Worm (Caenorhabditis elegans) whole organism, L2 larva: ENCODE data around the gene idh-2.

Source experiments
- elt-3 ChIP-seq: sonication (generic microtip); optimal IDR thresholded peaks from 2 replicates; lab custom pipeline; 2017; ENCODE audit warnings: missing biosample characterization, missing genetic modification characterization
- mab-5 ChIP-seq: fragments of 150-350 bp; optimal IDR thresholded peaks from 2 replicates; lab custom pipeline; 2014; ENCODE audit warnings: missing biosample characterization, missing genetic modification characterization
- unc-62 ChIP-seq: fragments of 150-350 bp; optimal IDR thresholded peaks from 2 replicates; lab custom pipeline; 2014; ENCODE audit warnings: missing biosample characterization, missing genetic modification reagents, missing genetic modification characterization
- ztf-11 ChIP-seq: sonication (generic microtip); optimal IDR thresholded peaks from 2 replicates; lab custom pipeline; 2017; ENCODE audit warnings: missing biosample characterization, missing genetic modification characterization

DNA sequence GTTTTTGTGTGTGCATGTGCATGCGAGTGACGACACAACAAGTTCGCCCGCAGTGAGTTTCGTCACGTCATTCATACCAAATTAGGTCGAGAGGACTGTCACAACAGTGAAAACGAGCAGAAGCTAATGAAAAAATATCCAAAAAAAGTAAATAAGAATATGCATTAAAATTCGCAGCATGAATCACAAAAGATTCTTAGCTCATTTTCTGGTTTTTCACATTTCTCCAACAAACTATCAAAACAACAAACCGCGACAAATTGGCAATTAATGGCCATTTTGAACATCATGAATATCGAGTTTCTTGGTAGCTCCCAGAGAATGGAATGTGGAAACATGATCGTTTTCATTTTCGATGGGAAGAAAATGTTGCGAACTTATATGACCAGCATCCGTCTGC is 27.8 kb downstream of the idh-2 start:
- no peak for TF ChIP-seq mab-5 (tag; lab: Kevin White, UChicago)
- no peak for TF ChIP-seq elt-3 (tag; lab: Kevin White, UChicago)
- no peak for TF ChIP-seq unc-62 (GFP tag; lab: Kevin White, UChicago)
- TF ChIP-seq ztf-11 = no peak
